Worm (Caenorhabditis elegans) whole organism, mixed stage, embryonic: ENCODE results near the gene ceh-36.

Experiments
- ces-1 ChIP-seq: fragments of 150-350 bp; optimal IDR thresholded peaks from 2 replicates; lab custom pipeline; 2014; ENCODE audit warnings: missing biosample characterization, missing genetic modification reagents, missing genetic modification characterization
- elt-3 ChIP-seq: fragments of 150-350 bp; optimal IDR thresholded peaks from 2 replicates; lab custom pipeline; 2014; ENCODE audit warnings: missing biosample characterization, missing genetic modification characterization
- nhr-12 ChIP-seq: fragments of 150-350 bp; optimal IDR thresholded peaks from 2 replicates; lab custom pipeline; 2014; ENCODE audit warnings: missing biosample characterization, missing genetic modification characterization
- nhr-237 ChIP-seq: fragments of 150-350 bp; optimal IDR thresholded peaks from 2 replicates; lab custom pipeline; 2014; ENCODE audit warnings: missing biosample characterization, missing genetic modification characterization
- nhr-76 ChIP-seq: sonication (generic microtip); optimal IDR thresholded peaks from 2 replicates; lab custom pipeline; 2017; ENCODE audit warnings: missing biosample characterization, missing genetic modification characterization
- snpc-4 ChIP-seq: fragments of 150-350 bp; optimal IDR thresholded peaks from 2 replicates; lab custom pipeline; 2014; ENCODE audit warnings: missing biosample characterization, missing genetic modification characterization
- sptf-1 ChIP-seq: sonication (generic microtip); optimal IDR thresholded peaks from 2 replicates; lab custom pipeline; 2017; ENCODE audit warnings: mild to moderate bottlenecking, missing genetic modification characterization, moderate library complexity, missing compliant biosample characterization
- unc-39 ChIP-seq: fragments of 150-350 bp; optimal IDR thresholded peaks from 2 replicates; lab custom pipeline; 2014; ENCODE audit warnings: missing biosample characterization, missing genetic modification characterization

DNA sequence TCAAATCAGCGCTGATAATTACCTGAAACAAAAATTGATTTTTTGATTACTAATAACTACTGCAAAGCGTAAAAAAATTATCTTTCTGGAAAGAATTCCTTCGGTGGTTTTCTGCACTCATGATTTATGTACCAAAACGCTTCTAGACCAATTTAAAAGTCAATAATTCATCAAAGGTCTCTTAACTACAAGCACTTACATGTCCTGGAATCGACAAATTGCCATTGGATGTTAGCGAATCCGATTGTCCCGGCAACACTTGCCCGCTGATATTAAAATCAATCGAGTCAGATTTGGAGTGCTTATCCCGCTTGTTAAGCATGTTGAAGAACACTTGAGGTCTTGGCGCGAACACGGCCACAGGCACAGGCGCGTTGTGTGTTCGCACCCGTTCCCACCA lies 21.2 kb downstream of the ceh-36 start:
- TF ChIP-seq unc-39 = no peak
- no peak for TF ChIP-seq nhr-76 (tag; lab: Kevin White, UChicago)
- no peak for TF ChIP-seq snpc-4 (tag; lab: Kevin White, UChicago)
- TF ChIP-seq nhr-237 (tag; lab: Kevin White, UChicago) = no peak
- TF ChIP-seq nhr-12 (tag; lab: Kevin White, UChicago) = no peak
- no peak for TF ChIP-seq ces-1 (GFP tag; lab: Kevin White, UChicago)
- TF ChIP-seq elt-3 = no peak
- TF ChIP-seq sptf-1 (tag; lab: Kevin White, UChicago) = no peak
